Fruit fly (Drosophila melanogaster) whole organism, embryonic: ENCODE data around the gene CG31347.
A peak's percentile ranks its signal among the peaks of the same experiment; 100 is the strongest.

Source experiments
- Blimp-1 ChIP-seq: fragments of 200-800 bp; sonication (Bioruptor generic); optimal IDR thresholded peaks from 3 replicates; lab custom pipeline; 2018; ENCODE audit warnings: missing biosample characterization, missing genetic modification characterization, mild to moderate bottlenecking, moderate library complexity, missing genetic modification reagents
- CG10366 ChIP-seq: fragments of 200-800 bp; sonication (Bioruptor generic); IDR thresholded peaks from 2 replicates; pipeline ENCODE4 v1.3.6; 2022; ENCODE audit warnings: missing biosample characterization, missing genetic modification characterization
- CG10462 ChIP-seq: fragments of 200-800 bp; sonication (Bioruptor generic); optimal IDR thresholded peaks from 2 replicates; lab custom pipeline; 2016; ENCODE audit warnings: missing biosample characterization, missing genetic modification characterization
- CG11695 ChIP-seq: fragments of 200-800 bp; sonication (Bioruptor generic); IDR thresholded peaks from 3 replicates; pipeline ENCODE4 v1.3.6; 2022; ENCODE audit warnings: missing biosample characterization, missing genetic modification characterization
- CG12299 ChIP-seq: fragments of 200-800 bp; sonication (Bioruptor generic); optimal IDR thresholded peaks from 2 replicates; lab custom pipeline; 2018; ENCODE audit warnings: missing biosample characterization, mild to moderate bottlenecking, missing genetic modification characterization
- CG12391 ChIP-seq: fragments of 200-800 bp; sonication (Bioruptor generic); optimal IDR thresholded peaks from 3 replicates; lab custom pipeline; 2018; ENCODE audit warnings: missing biosample characterization, mild to moderate bottlenecking, missing genetic modification characterization, moderate library complexity
- CG13123 ChIP-seq: fragments of 200-800 bp; sonication (Bioruptor generic); optimal IDR thresholded peaks from 2 replicates; lab custom pipeline; 2016; ENCODE audit warnings: missing biosample characterization, missing genetic modification characterization
- CG14860 ChIP-seq: fragments of 200-800 bp; sonication (Bioruptor generic); IDR thresholded peaks from 3 replicates; pipeline ENCODE4 v1.3.6; 2022; ENCODE audit warnings: missing biosample characterization, missing genetic modification characterization; ENCODE audit not compliant: partially characterized antibody
- CG15479 ChIP-seq: fragments of 200-800 bp; sonication (Bioruptor generic); optimal IDR thresholded peaks from 3 replicates; lab custom pipeline; 2019; ENCODE audit warnings: missing biosample characterization, mild to moderate bottlenecking, missing genetic modification characterization, moderate library complexity
- CG18619 ChIP-seq: fragments of 200-800 bp; sonication (Bioruptor generic); optimal IDR thresholded peaks from 3 replicates; lab custom pipeline; 2017; ENCODE audit warnings: missing biosample characterization, mild to moderate bottlenecking, missing genetic modification characterization
- CG2678 ChIP-seq: fragments of 200-800 bp; sonication (Bioruptor generic); optimal IDR thresholded peaks from 3 replicates; lab custom pipeline; 2019; ENCODE audit warnings: missing biosample characterization, mild to moderate bottlenecking, missing genetic modification characterization, moderate library complexity
- CG3163 ChIP-seq: fragments of 200-800 bp; sonication (Bioruptor generic); optimal IDR thresholded peaks from 3 replicates; lab custom pipeline; 2016; ENCODE audit warnings: missing biosample characterization, missing genetic modification characterization
- CG32772 ChIP-seq: fragments of 200-800 bp; sonication (Bioruptor generic); IDR thresholded peaks from 2 replicates; pipeline ENCODE4 v1.3.6; 2022; ENCODE audit warnings: missing biosample characterization, missing genetic modification characterization
- CG42726 ChIP-seq: fragments of 200-800 bp; sonication (Bioruptor generic); IDR thresholded peaks from 2 replicates; pipeline ENCODE4 v1.3.6; 2022; ENCODE audit warnings: missing biosample characterization, missing genetic modification characterization; ENCODE audit not compliant: partially characterized antibody
- CG43689 ChIP-seq: fragments of 200-800 bp; sonication (Bioruptor generic); IDR thresholded peaks from 2 replicates; pipeline ENCODE4 v1.3.6; 2022; ENCODE audit warnings: missing biosample characterization, missing genetic modification characterization
- CG4424 ChIP-seq: fragments of 200-800 bp; sonication (Bioruptor generic); optimal IDR thresholded peaks from 3 replicates; lab custom pipeline; 2016; ENCODE audit warnings: missing biosample characterization, missing genetic modification characterization
- CG4820 ChIP-seq: fragments of 200-800 bp; sonication (Bioruptor generic); optimal IDR thresholded peaks from 3 replicates; lab custom pipeline; 2016; ENCODE audit warnings: missing biosample characterization, missing genetic modification characterization
- CG7839 ChIP-seq: fragments of 200-800 bp; sonication (Bioruptor generic); optimal IDR thresholded peaks from 3 replicates; lab custom pipeline; 2018; ENCODE audit warnings: missing biosample characterization, mild to moderate bottlenecking, missing genetic modification characterization, moderate library complexity
- CG8290 ChIP-seq, 3 experiments: fragments of 200-800 bp; sonication (Bioruptor generic); optimal IDR thresholded peaks; 2 replicates each; lab custom pipeline; 2016 to 2019; ENCODE audit warnings: missing biosample characterization in 3 of 3, missing genetic modification characterization in 3 of 3, mild to moderate bottlenecking in 2 of 3, moderate library complexity in 1 of 3
- Dek ChIP-seq: fragments of 200-800 bp; sonication (Bioruptor generic); optimal IDR thresholded peaks from 3 replicates; lab custom pipeline; 2019; ENCODE audit warnings: missing biosample characterization, mild to moderate bottlenecking, missing genetic modification characterization, moderate library complexity
- Dp ChIP-seq: fragments of 200-800 bp; sonication (Bioruptor generic); optimal IDR thresholded peaks from 2 replicates; lab custom pipeline; 2018; ENCODE audit warnings: missing biosample characterization, mild to moderate bottlenecking, missing genetic modification characterization, moderate library complexity
- Drgx ChIP-seq: fragments of 200-800 bp; sonication (Bioruptor generic); IDR thresholded peaks from 2 replicates; pipeline ENCODE4 v1.3.6; 2022; ENCODE audit warnings: missing biosample characterization, missing genetic modification characterization
- E2f2 ChIP-seq: fragments of 200-800 bp; sonication (Bioruptor generic); IDR thresholded peaks from 2 replicates; pipeline ENCODE4 v1.3.6; 2022; ENCODE audit warnings: missing biosample characterization, missing genetic modification characterization
- Fer2 ChIP-seq: fragments of 200-800 bp; sonication (Bioruptor generic); optimal IDR thresholded peaks from 2 replicates; lab custom pipeline; 2018; ENCODE audit warnings: missing biosample characterization, mild to moderate bottlenecking, missing genetic modification characterization, moderate library complexity
- Med ChIP-seq: fragments of 200-800 bp; sonication (Bioruptor generic); peaks from one replicate; lab custom pipeline; 2016; ENCODE audit warnings: missing biosample characterization, missing genetic modification characterization, mild to moderate bottlenecking, inconsistent platforms, moderate library complexity
- NC2α ChIP-seq: fragments of 200-800 bp; sonication (Bioruptor generic); optimal IDR thresholded peaks from 2 replicates; lab custom pipeline; 2016; ENCODE audit warnings: missing biosample characterization, missing genetic modification characterization
- Pdp1 ChIP-seq, 2 experiments: fragments of 200-800 bp; sonication (Bioruptor generic); optimal IDR thresholded peaks; 3 replicates each; lab custom pipeline; 2016; ENCODE audit warnings: missing biosample characterization in 2 of 2, missing genetic modification characterization in 2 of 2, mild to moderate bottlenecking in 1 of 2, moderate library complexity in 1 of 2
- Ptx1 ChIP-seq: fragments of 200-800 bp; sonication (Bioruptor generic); IDR thresholded peaks from 2 replicates; pipeline ENCODE4 v1.3.6; 2022; ENCODE audit warnings: missing biosample characterization, missing genetic modification characterization
- Sox100B ChIP-seq: fragments of 200-800 bp; sonication (Bioruptor generic); optimal IDR thresholded peaks from 3 replicates; lab custom pipeline; 2018; ENCODE audit warnings: missing biosample characterization, mild to moderate bottlenecking, missing genetic modification characterization
- Sox102F ChIP-seq: fragments of 200-800 bp; sonication (Bioruptor generic); optimal IDR thresholded peaks from 2 replicates; lab custom pipeline; 2018; ENCODE audit warnings: missing biosample characterization, mild to moderate bottlenecking, missing genetic modification characterization, moderate library complexity
- Tbp ChIP-seq: fragments of >200 bp; optimal IDR thresholded peaks from 2 replicates; lab custom pipeline; 2018; ENCODE audit warnings: missing biosample characterization, missing genetic modification characterization
- Xrp1 ChIP-seq: fragments of 200-800 bp; sonication (Bioruptor generic); IDR thresholded peaks from 2 replicates; pipeline ENCODE4 v1.3.6; 2022; ENCODE audit warnings: missing biosample characterization, missing genetic modification characterization
- bcd ChIP-seq: fragments of 200-800 bp; sonication (Bioruptor generic); optimal IDR thresholded peaks from 2 replicates; lab custom pipeline; 2017; ENCODE audit warnings: missing biosample characterization, mild to moderate bottlenecking, missing genetic modification characterization
- chinmo ChIP-seq: fragments of 200-800 bp; sonication (Bioruptor generic); IDR thresholded peaks from 4 replicates; pipeline ENCODE4 v1.3.6; 2022; ENCODE audit warnings: missing biosample characterization, missing genetic modification characterization; ENCODE audit not compliant: partially characterized antibody
- dmrt99B ChIP-seq: fragments of 200-800 bp; sonication (Bioruptor generic); optimal IDR thresholded peaks from 2 replicates; lab custom pipeline; 2018; ENCODE audit warnings: missing biosample characterization, mild to moderate bottlenecking, missing genetic modification characterization, moderate library complexity
- esg ChIP-seq: fragments of 200-800 bp; sonication (Bioruptor generic); conservative IDR thresholded peaks from 2 replicates; pipeline ENCODE4 v1.3.6; 2022; ENCODE audit warnings: missing biosample characterization, missing genetic modification characterization
- exex ChIP-seq: fragments of 200-800 bp; sonication (Bioruptor generic); optimal IDR thresholded peaks from 4 replicates; lab custom pipeline; 2018; ENCODE audit warnings: missing biosample characterization, mild to moderate bottlenecking, missing genetic modification characterization, moderate library complexity
- hkb ChIP-seq, 2 experiments: fragments of 200-800 bp in 1 of 2; fragments of >200 bp in 1 of 2; sonication (Bioruptor generic) in 1 of 2; IDR thresholded peaks in 1 of 2; optimal IDR thresholded peaks in 1 of 2; 2 replicates each; pipeline versions ENCODE4 v1.3.6 to Lab custom; 2017 to 2022; ENCODE audit warnings: missing biosample characterization in 1 of 2, missing genetic modification characterization in 1 of 2
- ind ChIP-seq: fragments of 200-800 bp; sonication (Bioruptor generic); optimal IDR thresholded peaks from 3 replicates; lab custom pipeline; 2016; ENCODE audit warnings: missing biosample characterization, missing genetic modification characterization
- lab ChIP-seq: fragments of 200-800 bp; sonication (Bioruptor generic); optimal IDR thresholded peaks from 3 replicates; lab custom pipeline; 2017; ENCODE audit warnings: missing biosample characterization, missing genetic modification characterization, mild to moderate bottlenecking, moderate library complexity, missing genetic modification reagents
- luna ChIP-seq: fragments of 200-800 bp; sonication (Bioruptor generic); optimal IDR thresholded peaks from 2 replicates; lab custom pipeline; 2016; ENCODE audit warnings: missing biosample characterization, missing genetic modification characterization
- mld ChIP-seq: fragments of 200-800 bp; sonication (Bioruptor generic); IDR thresholded peaks from 3 replicates; pipeline ENCODE4 v1.3.6; 2022; ENCODE audit warnings: missing biosample characterization, missing genetic modification characterization; ENCODE audit not compliant: partially characterized antibody
- nmo ChIP-seq: fragments of 200-800 bp; sonication (Bioruptor generic); optimal IDR thresholded peaks from 2 replicates; lab custom pipeline; 2018; ENCODE audit warnings: missing biosample characterization, mild to moderate bottlenecking, missing genetic modification characterization, moderate library complexity
- rib ChIP-seq: fragments of 200-800 bp; sonication (Bioruptor generic); IDR thresholded peaks from 2 replicates; pipeline ENCODE4 v1.3.6; 2022; ENCODE audit warnings: missing biosample characterization, missing genetic modification characterization
- row ChIP-seq: fragments of 200-800 bp; sonication (Bioruptor generic); IDR thresholded peaks from 3 replicates; pipeline ENCODE4 v1.3.6; 2022; ENCODE audit warnings: missing biosample characterization, missing genetic modification characterization
- tio ChIP-seq: fragments of 200-800 bp; sonication (Bioruptor generic); optimal IDR thresholded peaks from 2 replicates; lab custom pipeline; 2017; ENCODE audit warnings: missing biosample characterization, missing genetic modification characterization, inconsistent platforms
- z ChIP-seq: fragments of 200-800 bp; sonication (Bioruptor generic); IDR thresholded peaks from 3 replicates; pipeline ENCODE4 v1.3.6; 2022; ENCODE audit warnings: missing biosample characterization, missing genetic modification characterization

The CG31347 gene

DNA sequence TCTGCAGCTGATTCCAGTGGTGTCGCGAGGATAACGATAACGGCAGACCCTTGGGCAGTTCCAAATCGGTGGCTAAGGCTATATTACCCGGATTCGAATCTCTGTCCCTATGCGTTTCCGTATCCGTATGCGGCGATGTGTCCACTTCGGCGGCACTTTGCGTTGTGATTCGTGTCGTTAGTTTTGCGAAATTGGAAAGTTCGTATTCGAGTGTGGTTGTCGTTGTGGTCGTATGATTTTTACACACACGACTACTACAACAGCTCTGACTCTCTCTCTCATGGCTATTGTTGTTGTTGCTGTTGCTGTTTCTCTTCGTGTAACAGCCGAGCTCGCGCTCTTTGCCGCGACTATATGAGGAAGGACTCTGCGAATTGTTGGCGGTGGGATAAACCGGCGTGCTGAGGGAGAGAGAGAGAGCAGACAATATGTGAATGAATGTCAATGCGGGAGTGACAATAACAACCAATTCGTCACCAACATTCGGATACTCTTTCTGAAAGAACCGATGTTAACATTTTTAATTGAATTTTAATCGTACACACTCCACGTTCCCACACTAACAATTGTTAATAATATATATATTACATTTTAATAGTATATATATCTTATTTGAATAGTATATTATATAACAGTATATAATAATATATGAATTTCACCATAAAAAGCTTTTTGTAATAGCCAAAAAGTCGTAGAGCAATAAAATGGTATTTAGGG is 27.4 kb upstream of the CG31347 start (continued):
- TF ChIP-seq bcd (GFP tag; lab: Kevin White, UChicago) (peak; percentile 29), CG42726 (GFP tag; lab: Robert Waterston, UW) (0 out of 2 replicates have a peak, but pooled peaks have one; percentile 29), CG32772 (GFP tag; lab: Robert Waterston, UW) (no peak), CG12299 (tag; lab: Kevin White, UChicago) (peak; percentile 5), CG13123 (no peak), NC2α (GFP tag; lab: Kevin White, UChicago) (no peak), mld (no peak), E2f2 (GFP tag; lab: Robert Waterston, UW) (0 out of 2 replicates have a peak, but pooled peaks have one; percentile 17), CG11695 (GFP tag; lab: Robert Waterston, UW) (0 out of 3 replicates have a peak, but pooled peaks have one; percentile 36), CG43689 (GFP tag; lab: Robert Waterston, UW) (no peak), Sox100B (GFP tag; lab: Kevin White, UChicago) (peak; percentile 52), CG4424 (GFP tag; lab: Kevin White, UChicago) (peak; percentile 14), CG2678 (tag; lab: Kevin White, UChicago) (peak; percentile 73), CG4820 (GFP tag; lab: Kevin White, UChicago) (peak; percentile 9), CG3163 (GFP tag; lab: Kevin White, UChicago) (peak; percentile 86), Pdp1 (GFP tag; optimal IDR thresholded peaks at IDR 0.05; lab: Kevin White, UChicago) (peak in 1 of 2 experiments; percentile 18), dmrt99B (tag; lab: Kevin White, UChicago) (peak; percentile 57), ind (GFP tag; lab: Kevin White, UChicago) (peak; percentile 8), lab (GFP tag; lab: Kevin White, UChicago) (peak; percentile 48), chinmo (GFP tag; lab: Robert Waterston, UW) (0 out of 4 replicates have a peak, but pooled peaks have one; percentile 79), esg (GFP tag; lab: Robert Waterston, UW) (no peak), CG15479 (GFP tag; lab: Kevin White, UChicago) (peak; percentile 80), CG12391 (peak; percentile 32), z (GFP tag; lab: Robert Waterston, UW) (no peak), Blimp-1 (GFP tag; lab: Kevin White, UChicago) (peak; percentile 45), tio (peak; percentile 10), row (peak; percentile 76), CG14860 (no peak), CG10462 (GFP tag; lab: Kevin White, UChicago) (no peak), Fer2 (peak; percentile 33), CG18619 (peak; percentile 5), CG8290 (GFP tag; optimal IDR thresholded peaks at IDR 0.05; lab: Kevin White, UChicago) (no peak), CG8290 (tag; optimal IDR thresholded peaks at IDR 0.05; lab: Kevin White, UChicago) (peak in 1 of 2 experiments; percentile 33), Xrp1 (peak; percentile 36; the same call in 1 of the 2 replicates), Dek (tag; lab: Kevin White, UChicago) (peak; percentile 37), CG7839 (peak; percentile 67), Ptx1 (GFP tag; lab: Robert Waterston, UW) (peak; percentile 13; the same call in 1 of the 2 replicates), Drgx (peak; percentile 33; the same call in 1 of the 2 replicates), Med (GFP tag; lab: Kevin White, UChicago) (peak; percentile 73), Dp (GFP tag; lab: Kevin White, UChicago) (no peak), luna (GFP tag; lab: Kevin White, UChicago) (peak; percentile 35), exex (tag; lab: Kevin White, UChicago) (peak; percentile 4), nmo (GFP tag; lab: Kevin White, UChicago) (peak; percentile 36), Tbp (GFP tag; lab: Kevin White, UChicago) (no peak), rib (GFP tag; lab: Robert Waterston, UW) (peak; percentile 84; the same call in 1 of the 2 replicates), hkb (optimal IDR thresholded peaks at IDR 0.05; lab: Kevin White, UChicago) (no peak), hkb (GFP tag; IDR thresholded peaks at IDR 0.05; lab: Robert Waterston, UW) (0 out of 2 replicates have a peak, but pooled peaks have one; percentile 15), CG10366 (GFP tag; lab: Robert Waterston, UW) (no peak), Sox102F (peak; percentile 43)
